Worm (Caenorhabditis elegans): ENCODE measurements around the gene unc-8.

DNA sequence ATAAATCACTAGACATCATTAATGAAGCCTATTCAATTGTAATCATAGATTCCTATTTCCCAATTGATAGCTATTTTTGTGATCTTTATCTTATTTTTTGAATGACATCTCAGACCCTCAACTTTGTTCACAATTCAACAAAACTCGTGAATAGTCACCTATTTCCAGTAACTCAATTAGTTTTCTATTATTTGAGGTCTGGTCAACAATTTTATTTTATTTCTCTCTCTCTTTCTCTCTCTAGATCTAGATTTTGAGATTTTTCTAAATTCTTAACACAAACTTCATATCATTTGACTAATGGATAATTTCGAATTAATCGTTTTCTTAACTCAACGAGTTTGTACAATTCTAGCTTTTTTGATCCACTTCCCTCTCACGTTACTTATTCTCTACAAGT lies 23.5 kb upstream of the unc-8 start, which contains the start of gene str-1:
- TF ChIP-seq unc-55 (GFP tag; optimal IDR thresholded peaks at IDR 0.05) (no peak), F13H6.1 (tag; optimal IDR thresholded peaks at IDR 0.05) (no peak), hlh-6 (tag; optimal IDR thresholded peaks at IDR 0.05) (no peak)
